Worm (Caenorhabditis elegans): Measurements from ENCODE around the gene sbds-1.

DNA sequence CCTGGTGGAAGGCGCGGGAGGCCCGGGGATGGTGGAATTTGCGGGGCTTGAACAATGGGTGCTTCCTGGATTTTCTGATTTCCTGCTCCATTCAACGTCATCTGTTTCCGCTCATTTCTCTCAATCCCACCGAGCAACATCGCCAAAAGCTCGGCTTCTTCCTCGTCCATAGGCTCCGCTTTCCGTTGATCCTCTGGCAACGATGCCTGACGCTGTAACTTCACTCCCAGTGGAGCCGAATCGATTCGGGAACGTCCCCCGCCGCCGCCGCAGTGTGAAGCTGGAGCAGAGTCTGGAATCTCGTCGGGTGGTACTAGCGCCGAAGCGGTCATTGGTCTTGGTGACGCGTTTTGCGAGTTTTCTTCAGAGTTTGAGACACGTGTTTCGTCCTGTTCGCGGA, 42.8 kb downstream of the sbds-1 start:
- TF ChIP-seq ama-1 (optimal IDR thresholded peaks at IDR 0.05) = no peak
- TF ChIP-seq flt-1 (GFP tag; IDR thresholded peaks at IDR 0.05) = no peak

Data from whole organism, early embryonic.